Worm (Caenorhabditis elegans): ENCODE measurements around the gene F56C3.1.

DNA sequence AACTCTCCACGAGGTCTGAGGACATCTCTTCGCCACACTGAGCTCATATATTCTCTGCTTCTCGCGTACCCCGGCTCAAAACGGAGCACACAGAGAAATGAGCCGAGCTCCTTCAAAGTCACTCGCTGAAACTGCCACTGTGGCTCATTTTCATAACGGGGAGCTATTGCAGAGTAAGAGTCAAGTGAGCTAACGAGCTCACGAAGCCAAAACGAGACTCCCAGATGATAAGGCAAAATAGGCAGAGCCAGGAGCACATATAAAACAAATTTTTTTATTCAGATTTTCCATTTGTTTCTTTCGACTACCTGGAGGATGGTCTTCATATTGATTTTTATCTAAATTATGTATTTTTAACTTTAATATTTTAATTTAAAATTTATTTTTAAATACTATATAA, 37.4 kb downstream of the F56C3.1 start, which contains the start of gene F19G12.3:
- no peak for TF ChIP-seq hmg-4 (GFP tag; optimal IDR thresholded peaks at IDR 0.05)
- no peak for TF ChIP-seq F13C5.2 (tag; optimal IDR thresholded peaks at IDR 0.05)
- TF ChIP-seq sea-1 (GFP tag; conservative IDR thresholded peaks at IDR 0.05): no peak
- TF ChIP-seq ama-1 (optimal IDR thresholded peaks at IDR 0.05): no peak
- no peak for TF ChIP-seq scrt-1 (GFP tag; IDR thresholded peaks at IDR 0.05)
- no peak for TF ChIP-seq B0310.2 (tag; optimal IDR thresholded peaks at IDR 0.05)
- TF ChIP-seq flt-1 (GFP tag; IDR thresholded peaks at IDR 0.05): no peak
- no peak for TF ChIP-seq ceh-13 (GFP tag; optimal IDR thresholded peaks at IDR 0.05)

Measured in whole organism, early embryonic.